Fruit fly (Drosophila melanogaster) whole organism, embryonic: ENCODE data around the gene CG9449.
A peak's percentile ranks its signal among the peaks of the same experiment; 100 is the strongest.

ENCODE experiments used
- ATbp ChIP-seq: fragments of 200-800 bp; sonication (Bioruptor generic); optimal IDR thresholded peaks from 2 replicates; lab custom pipeline; 2017; ENCODE audit warnings: missing biosample characterization, mild to moderate bottlenecking, missing genetic modification characterization, missing genetic modification reagents
- Atf6 ChIP-seq: fragments of 200-800 bp; sonication (Bioruptor generic); IDR thresholded peaks from 2 replicates; pipeline ENCODE4 v1.3.6; 2022; ENCODE audit warnings: missing biosample characterization, missing genetic modification characterization
- B-H2 ChIP-seq: fragments of 200-800 bp; sonication (Bioruptor generic); optimal IDR thresholded peaks from 2 replicates; lab custom pipeline; 2018; ENCODE audit warnings: missing biosample characterization, mild to moderate bottlenecking, missing genetic modification characterization
- Bteb2 ChIP-seq: fragments of 200-800 bp; sonication (Bioruptor generic); optimal IDR thresholded peaks from 2 replicates; lab custom pipeline; 2016; ENCODE audit warnings: missing biosample characterization, missing genetic modification characterization
- CG11504 ChIP-seq: fragments of 200-800 bp; sonication (Bioruptor generic); optimal IDR thresholded peaks from 3 replicates; lab custom pipeline; 2019; ENCODE audit warnings: missing biosample characterization, mild to moderate bottlenecking, missing genetic modification characterization, moderate library complexity
- CG12071 ChIP-seq: fragments of 200-800 bp; sonication (Bioruptor generic); optimal IDR thresholded peaks from 3 replicates; lab custom pipeline; 2018; ENCODE audit warnings: missing biosample characterization, mild to moderate bottlenecking, missing genetic modification characterization
- CG12236 ChIP-seq: fragments of 200-800 bp; sonication (Bioruptor generic); optimal IDR thresholded peaks from 2 replicates; lab custom pipeline; 2016; ENCODE audit warnings: missing biosample characterization, missing genetic modification characterization
- CG12942 ChIP-seq: fragments of 200-800 bp; sonication (Bioruptor generic); optimal IDR thresholded peaks from 3 replicates; lab custom pipeline; 2016; ENCODE audit warnings: missing biosample characterization, missing genetic modification characterization
- CG14050 ChIP-seq: fragments of 200-800 bp; sonication (Bioruptor generic); IDR thresholded peaks from 3 replicates; pipeline ENCODE4 v1.3.6; 2022; ENCODE audit warnings: missing biosample characterization, missing genetic modification characterization
- CG15479 ChIP-seq: fragments of 200-800 bp; sonication (Bioruptor generic); optimal IDR thresholded peaks from 3 replicates; lab custom pipeline; 2019; ENCODE audit warnings: missing biosample characterization, mild to moderate bottlenecking, missing genetic modification characterization, moderate library complexity
- CG15514 ChIP-seq: fragments of 200-800 bp; sonication (Bioruptor generic); optimal IDR thresholded peaks from 3 replicates; lab custom pipeline; 2017; ENCODE audit warnings: missing biosample characterization, missing genetic modification characterization, mild to moderate bottlenecking, moderate library complexity, missing genetic modification reagents
- CG17186 ChIP-seq: fragments of 200-800 bp; sonication (Bioruptor generic); optimal IDR thresholded peaks from 3 replicates; lab custom pipeline; 2017; ENCODE audit warnings: missing biosample characterization, missing genetic modification reagents, missing genetic modification characterization
- CG17385 ChIP-seq: fragments of 200-800 bp; sonication (Bioruptor generic); optimal IDR thresholded peaks from 3 replicates; lab custom pipeline; 2018; ENCODE audit warnings: missing biosample characterization, mild to moderate bottlenecking, missing genetic modification characterization
- CG30020 ChIP-seq: fragments of 200-800 bp; optimal IDR thresholded peaks from 2 replicates; lab custom pipeline; 2019; ENCODE audit warnings: missing biosample characterization, mild to moderate bottlenecking, missing genetic modification characterization, moderate library complexity
- CG30431 ChIP-seq: fragments of 200-800 bp; sonication (Bioruptor generic); optimal IDR thresholded peaks from 2 replicates; lab custom pipeline; 2017; ENCODE audit warnings: missing biosample characterization, missing genetic modification characterization
- CG3281 ChIP-seq: fragments of 200-800 bp; sonication (Bioruptor generic); optimal IDR thresholded peaks from 3 replicates; lab custom pipeline; 2017; ENCODE audit warnings: missing biosample characterization, mild to moderate bottlenecking, missing genetic modification characterization
- CG34224 ChIP-seq: fragments of 200-800 bp; sonication (Bioruptor generic); IDR thresholded peaks from 3 replicates; pipeline ENCODE4 v1.3.6; 2022; ENCODE audit warnings: missing biosample characterization, missing genetic modification characterization; ENCODE audit not compliant: partially characterized antibody
- CG3726 ChIP-seq: fragments of 200-800 bp; sonication (Bioruptor generic); IDR thresholded peaks from 3 replicates; pipeline ENCODE4, ENCODE4 v1.3.6; 2022; ENCODE audit warnings: missing biosample characterization, missing genetic modification characterization
- CG6683 ChIP-seq: fragments of 200-800 bp; sonication (Bioruptor generic); optimal IDR thresholded peaks from 2 replicates; lab custom pipeline; 2017; ENCODE audit warnings: missing biosample characterization, mild to moderate bottlenecking, missing genetic modification characterization, missing genetic modification reagents
- CG6854 ChIP-seq: fragments of 200-800 bp; sonication (Bioruptor generic); optimal IDR thresholded peaks from 3 replicates; lab custom pipeline; 2017; ENCODE audit warnings: missing biosample characterization, mild to moderate bottlenecking, missing genetic modification characterization
- CG8290 ChIP-seq, 3 experiments: fragments of 200-800 bp; sonication (Bioruptor generic); optimal IDR thresholded peaks; 2 replicates each; lab custom pipeline; 2016 to 2019; ENCODE audit warnings: missing biosample characterization in 3 of 3, missing genetic modification characterization in 3 of 3, mild to moderate bottlenecking in 2 of 3, moderate library complexity in 1 of 3
- CG9797 ChIP-seq: fragments of 200-800 bp; sonication (Bioruptor generic); optimal IDR thresholded peaks from 3 replicates; lab custom pipeline; 2018; ENCODE audit warnings: missing biosample characterization, mild to moderate bottlenecking, missing genetic modification characterization
- Elba2 ChIP-seq: fragments of 200-800 bp; sonication (Bioruptor generic); optimal IDR thresholded peaks from 3 replicates; lab custom pipeline; 2016; ENCODE audit warnings: missing biosample characterization, missing genetic modification characterization
- Hmr ChIP-seq: fragments of 200-800 bp; sonication (Bioruptor generic); optimal IDR thresholded peaks from 3 replicates; lab custom pipeline; 2017; ENCODE audit warnings: mild to moderate bottlenecking, missing biosample characterization, missing genetic modification reagents, missing genetic modification characterization
- MBD-R2 ChIP-seq: fragments of 200-800 bp; sonication (Bioruptor generic); IDR thresholded peaks from 2 replicates; pipeline ENCODE4 v1.3.6; 2022; ENCODE audit warnings: missing biosample characterization, missing genetic modification characterization
- Med ChIP-seq: fragments of 200-800 bp; sonication (Bioruptor generic); peaks from one replicate; lab custom pipeline; 2016; ENCODE audit warnings: missing biosample characterization, missing genetic modification characterization, mild to moderate bottlenecking, inconsistent platforms, moderate library complexity
- Meics ChIP-seq: fragments of 200-800 bp; sonication (Bioruptor generic); optimal IDR thresholded peaks from 2 replicates; lab custom pipeline; 2017; ENCODE audit warnings: missing biosample characterization, mild to moderate bottlenecking, missing genetic modification characterization
- Sin3A ChIP-seq: fragments of >200 bp; optimal IDR thresholded peaks from 2 replicates; lab custom pipeline; 2018
- Six4 ChIP-seq: fragments of 200-800 bp; sonication (Bioruptor generic); optimal IDR thresholded peaks from 2 replicates; lab custom pipeline; 2016; ENCODE audit warnings: missing biosample characterization, missing genetic modification characterization
- Spps ChIP-seq: fragments of 200-800 bp; sonication (Bioruptor generic); optimal IDR thresholded peaks from 2 replicates; lab custom pipeline; 2018; ENCODE audit warnings: missing biosample characterization, mild to moderate bottlenecking, missing genetic modification characterization
- Sry-β ChIP-seq: fragments of 200-800 bp; sonication (Bioruptor generic); optimal IDR thresholded peaks from 2 replicates; lab custom pipeline; 2018; ENCODE audit warnings: missing biosample characterization, mild to moderate bottlenecking, missing genetic modification characterization, moderate library complexity
- Usf ChIP-seq: fragments of 200-800 bp; sonication (Bioruptor generic); optimal IDR thresholded peaks from 2 replicates; lab custom pipeline; 2017; ENCODE audit warnings: missing genotype, missing biosample characterization, missing genetic modification characterization
- Vsx1 ChIP-seq: fragments of 200-800 bp; sonication (Bioruptor generic); optimal IDR thresholded peaks from 2 replicates; lab custom pipeline; 2017; ENCODE audit warnings: missing biosample characterization, mild to moderate bottlenecking, missing genetic modification characterization, missing genetic modification reagents
- btn ChIP-seq: fragments of 200-800 bp; sonication (Bioruptor generic); optimal IDR thresholded peaks from 2 replicates; lab custom pipeline; 2016; ENCODE audit warnings: missing biosample characterization, missing genetic modification characterization
- caup ChIP-seq: fragments of 200-800 bp; sonication (Bioruptor generic); optimal IDR thresholded peaks from 3 replicates; lab custom pipeline; 2017; ENCODE audit warnings: missing biosample characterization, mild to moderate bottlenecking, missing genetic modification characterization, moderate library complexity; ENCODE audit not compliant: severe bottlenecking
- esg ChIP-seq: fragments of 200-800 bp; sonication (Bioruptor generic); conservative IDR thresholded peaks from 2 replicates; pipeline ENCODE4 v1.3.6; 2022; ENCODE audit warnings: missing biosample characterization, missing genetic modification characterization
- ewg ChIP-seq: fragments of 200-800 bp; sonication (Bioruptor generic); optimal IDR thresholded peaks from 3 replicates; lab custom pipeline; 2017; ENCODE audit warnings: mild to moderate bottlenecking, missing biosample characterization, missing genetic modification reagents, missing genetic modification characterization
- fd102C ChIP-seq: fragments of 200-800 bp; sonication (Bioruptor generic); optimal IDR thresholded peaks from 2 replicates; lab custom pipeline; 2018; ENCODE audit warnings: missing biosample characterization, mild to moderate bottlenecking, missing genetic modification characterization, moderate library complexity
- kay ChIP-seq: fragments of 200-800 bp; sonication (Bioruptor generic); optimal IDR thresholded peaks from 2 replicates; lab custom pipeline; 2016; ENCODE audit warnings: missing biosample characterization, missing genetic modification characterization
- lab ChIP-seq: fragments of 200-800 bp; sonication (Bioruptor generic); optimal IDR thresholded peaks from 3 replicates; lab custom pipeline; 2017; ENCODE audit warnings: missing biosample characterization, missing genetic modification characterization, mild to moderate bottlenecking, moderate library complexity, missing genetic modification reagents
- maf-S ChIP-seq: fragments of 200-800 bp; sonication (Bioruptor generic); optimal IDR thresholded peaks from 2 replicates; lab custom pipeline; 2016; ENCODE audit warnings: missing biosample characterization, missing genetic modification characterization
- onecut ChIP-seq: fragments of 200-800 bp; sonication (Bioruptor generic); IDR thresholded peaks from 2 replicates; pipeline ENCODE4 v1.3.6; 2022; ENCODE audit warnings: missing biosample characterization, missing genetic modification characterization
- phol ChIP-seq: fragments of 200-800 bp; sonication (Bioruptor generic); optimal IDR thresholded peaks from 3 replicates; lab custom pipeline; 2018; ENCODE audit warnings: missing biosample characterization, mild to moderate bottlenecking, missing genetic modification characterization, moderate library complexity
- row ChIP-seq: fragments of 200-800 bp; sonication (Bioruptor generic); IDR thresholded peaks from 3 replicates; pipeline ENCODE4 v1.3.6; 2022; ENCODE audit warnings: missing biosample characterization, missing genetic modification characterization
- slbo ChIP-seq: fragments of 200-800 bp; sonication (Bioruptor generic); IDR thresholded peaks from 2 replicates; pipeline ENCODE4 v1.3.6; 2022; ENCODE audit warnings: missing biosample characterization, missing genetic modification characterization
- sob ChIP-seq: fragments of 200-800 bp; sonication (Bioruptor generic); IDR thresholded peaks from 2 replicates; pipeline ENCODE4 v1.3.6; 2022; ENCODE audit warnings: missing biosample characterization, missing genetic modification characterization
- stwl ChIP-seq: fragments of 200-800 bp; sonication (Bioruptor generic); optimal IDR thresholded peaks from 3 replicates; lab custom pipeline; 2018; ENCODE audit warnings: missing biosample characterization, mild to moderate bottlenecking, missing genetic modification characterization, moderate library complexity
- vvl ChIP-seq: fragments of 200-800 bp; sonication (Bioruptor generic); IDR thresholded peaks from 2 replicates; pipeline ENCODE4 v1.3.6; 2022; ENCODE audit warnings: missing biosample characterization, missing genetic modification characterization
- zf30C ChIP-seq: fragments of 200-800 bp; sonication (Bioruptor generic); optimal IDR thresholded peaks from 3 replicates; lab custom pipeline; 2018; ENCODE audit warnings: missing biosample characterization, mild to moderate bottlenecking, missing genetic modification characterization

CG9449 gene

DNA sequence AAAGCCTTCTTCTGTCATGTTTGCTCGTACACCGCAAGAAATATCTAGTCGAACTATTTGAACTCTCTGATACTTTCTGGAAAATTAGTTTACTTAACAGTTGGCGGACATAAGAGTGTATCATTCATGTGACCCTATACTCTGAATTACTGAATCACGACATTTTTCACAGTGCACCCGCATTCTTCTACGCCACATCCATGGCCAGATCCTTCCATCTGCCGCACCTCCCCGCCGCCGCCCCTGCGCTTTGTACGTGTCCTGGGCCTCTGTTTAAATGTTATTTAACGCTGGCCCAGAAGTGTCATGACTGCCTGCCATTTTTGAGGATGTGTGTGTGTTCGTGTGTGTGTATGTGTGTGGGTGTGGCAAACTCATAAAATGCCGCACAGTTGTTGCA lies 15.1 kb upstream of the CG9449 start (continued):
- TF ChIP-seq Elba2 (GFP tag; lab: Kevin White, UChicago) (no peak), slbo (GFP tag; lab: Robert Waterston, UW) (peak; percentile 26; the same call in 1 of the 2 replicates), CG9797 (GFP tag; lab: Kevin White, UChicago) (no peak), Vsx1 (no peak)

dm6 chr3L:19504719-19505118 lies 7.2 kb upstream of the CG9449 start:
- TF ChIP-seq Usf (GFP tag; lab: Kevin White, UChicago) (no peak), MBD-R2 (GFP tag; lab: Robert Waterston, UW) (no peak), CG11504 (tag; lab: Kevin White, UChicago) (no peak), Six4 (GFP tag; lab: Kevin White, UChicago) (no peak), B-H2 (GFP tag; lab: Kevin White, UChicago) (no peak), esg (GFP tag; lab: Robert Waterston, UW) (no peak), vvl (GFP tag; lab: Robert Waterston, UW) (no peak), CG15514 (GFP tag; lab: Kevin White, UChicago) (peak; percentile 22), CG14050 (no peak), CG12071 (GFP tag; lab: Kevin White, UChicago) (peak; percentile 45), CG3281 (GFP tag; lab: Kevin White, UChicago) (peak; percentile 42), CG30020 (tag; lab: Kevin White, UChicago) (no peak), Bteb2 (GFP tag; lab: Kevin White, UChicago) (no peak), Meics (GFP tag; lab: Kevin White, UChicago) (peak; percentile 2), CG12942 (GFP tag; lab: Kevin White, UChicago) (no peak), phol (tag; lab: Kevin White, UChicago) (no peak), CG17186 (no peak), CG34224 (no peak), CG3726 (GFP tag; lab: Robert Waterston, UW) (no peak), CG8290 (GFP tag; optimal IDR thresholded peaks at IDR 0.05; lab: Kevin White, UChicago) (no peak), CG8290 (tag; optimal IDR thresholded peaks at IDR 0.05; lab: Kevin White, UChicago) (peak in 1 of 2 experiments; percentile 29), Atf6 (no peak), CG30431 (GFP tag; lab: Kevin White, UChicago) (no peak), ATbp (peak; percentile 3), Sry-β (no peak), fd102C (GFP tag; lab: Kevin White, UChicago) (no peak), CG17385 (GFP tag; lab: Kevin White, UChicago) (no peak), lab (GFP tag; lab: Kevin White, UChicago) (peak; percentile 70), ewg (GFP tag; lab: Kevin White, UChicago) (no peak), onecut (GFP tag; lab: Robert Waterston, UW) (no peak), caup (GFP tag; lab: Kevin White, UChicago) (peak; percentile 12), zf30C (GFP tag; lab: Kevin White, UChicago) (no peak), Spps (tag; lab: Kevin White, UChicago) (no peak), btn (GFP tag; lab: Kevin White, UChicago) (no peak), kay (GFP tag; lab: Kevin White, UChicago) (no peak), Hmr (GFP tag; lab: Kevin White, UChicago) (peak; percentile 38), CG12236 (GFP tag; lab: Kevin White, UChicago) (no peak), CG6683 (GFP tag; lab: Kevin White, UChicago) (no peak), CG15479 (GFP tag; lab: Kevin White, UChicago) (no peak), row (GFP tag; lab: Robert Waterston, UW) (no peak), maf-S (GFP tag; lab: Kevin White, UChicago) (no peak), stwl (no peak), CG6854 (GFP tag; lab: Kevin White, UChicago) (no peak), Sin3A (no peak), sob (GFP tag; lab: Robert Waterston, UW) (0 out of 2 replicates have a peak, but pooled peaks have one; percentile 33), Med (GFP tag; lab: Kevin White, UChicago) (peak; percentile 81)
